Worm (Caenorhabditis elegans) whole organism, L4/young adult: Measurements from ENCODE around the gene cyp-32A1.
A peak's percentile ranks its signal among the peaks of the same experiment; 100 is the strongest.

Experiments
- W03F9.2 ChIP-seq: fragments of 150-350 bp; optimal IDR thresholded peaks from 2 replicates; lab custom pipeline; 2014; ENCODE audit warnings: missing biosample characterization, missing genetic modification characterization
- dao-5 ChIP-seq: sonication (generic microtip); optimal IDR thresholded peaks from 2 replicates; lab custom pipeline; 2016; ENCODE audit warnings: missing genotype, missing genetic modification characterization, moderate library complexity, missing compliant biosample characterization
- him-1 ChIP-seq: sonication (generic microtip); optimal IDR thresholded peaks from 2 replicates; lab custom pipeline; 2016; ENCODE audit warnings: missing genotype, missing genetic modification reagents, missing genetic modification characterization, missing compliant biosample characterization

cyp-32A1 gene

ce11 chrV:7755991-7756390 lies 25.6 kb upstream of the cyp-32A1 start:
- TF ChIP-seq him-1 (no peak), W03F9.2 (tag; lab: Kevin White, UChicago) (no peak), dao-5 (tag; lab: Kevin White, UChicago) (no peak)

ce11 chrV:7759270-7759669 lies 22.3 kb upstream of the cyp-32A1 start:
- TF ChIP-seq him-1 = no peak
- TF ChIP-seq W03F9.2 (tag; lab: Kevin White, UChicago) = no peak
- no peak for TF ChIP-seq dao-5 (tag; lab: Kevin White, UChicago)

ce11 chrV:7760174-7760573 lies 21.4 kb upstream of the cyp-32A1 start, which contains the start of gene hint-3:
Gene hint-3 (plus strand): TSS chrV:7760474.
- no peak for TF ChIP-seq dao-5 (tag; lab: Kevin White, UChicago)
- TF ChIP-seq him-1 = no peak

ce11 chrV:7761906-7762305 lies 19.7 kb upstream of the cyp-32A1 start:
- TF ChIP-seq W03F9.2 (tag; lab: Kevin White, UChicago) (no peak), dao-5 (tag; lab: Kevin White, UChicago) (no peak), him-1 (no peak)

- TF ChIP-seq him-1 (no peak), dao-5 (tag; lab: Kevin White, UChicago) (no peak), W03F9.2 (tag; lab: Kevin White, UChicago) (no peak)
Observed at ce11 chrV:7770961-7771360, 10.7 kb upstream of the cyp-32A1 start, which contains the start of gene frpr-3. Gene frpr-3 (plus strand): TSS chrV:7771261.

ce11 chrV:7773647-7774046 lies 8.0 kb upstream of the cyp-32A1 start:
- TF ChIP-seq him-1 = no peak
- TF ChIP-seq W03F9.2 (tag; lab: Kevin White, UChicago) = no peak
- no peak for TF ChIP-seq dao-5 (tag; lab: Kevin White, UChicago)

- TF ChIP-seq W03F9.2 (tag; lab: Kevin White, UChicago) (no peak), him-1 (no peak), dao-5 (tag; lab: Kevin White, UChicago) (no peak)
Observed at ce11 chrV:7774143-7774595, 7.4 kb upstream of the cyp-32A1 start, which contains the start of gene grl-10. Gene grl-10 (plus strand): TSS chrV:7774545.

ce11 chrV:7775226-7775625 lies 6.4 kb upstream of the cyp-32A1 start:
- no peak for TF ChIP-seq W03F9.2 (tag; lab: Kevin White, UChicago)
- no peak for TF ChIP-seq him-1
- no peak for TF ChIP-seq dao-5 (tag; lab: Kevin White, UChicago)

ce11 chrV:7776029-7776628 lies 5.5 kb upstream of the cyp-32A1 start, which contains the start of the genes rpl-39 and rps-30:
Gene rpl-39 (minus strand): TSS chrV:7776079.
Gene rps-30 (plus strand): TSS chrV:7776578.
- TF ChIP-seq him-1 = no peak
- TF ChIP-seq dao-5 (tag; lab: Kevin White, UChicago) = no peak
- peak; percentile 78 for TF ChIP-seq W03F9.2 (tag; lab: Kevin White, UChicago)

- TF ChIP-seq him-1 (no peak), dao-5 (tag; lab: Kevin White, UChicago) (no peak), W03F9.2 (tag; lab: Kevin White, UChicago) (no peak)
Observed at ce11 chrV:7777098-7777497, 4.5 kb upstream of the cyp-32A1 start, which contains the start of gene C26F1.3. Gene C26F1.3 (plus strand): TSS chrV:7777300.

ce11 chrV:7778999-7779398 lies 2.6 kb upstream of the cyp-32A1 start:
- no peak for TF ChIP-seq him-1
- no peak for TF ChIP-seq W03F9.2 (tag; lab: Kevin White, UChicago)
- TF ChIP-seq dao-5 (tag; lab: Kevin White, UChicago) = no peak

- TF ChIP-seq dao-5 (tag; lab: Kevin White, UChicago) (no peak), him-1 (no peak), W03F9.2 (tag; lab: Kevin White, UChicago) (no peak)
Observed at ce11 chrV:7785117-7785516, 3.5 kb downstream of the cyp-32A1 start, which contains the start of gene C26F1.1. Gene C26F1.1 (plus strand): TSS chrV:7785417.

- TF ChIP-seq dao-5 (tag; lab: Kevin White, UChicago) (no peak), him-1 (no peak), W03F9.2 (tag; lab: Kevin White, UChicago) (no peak)
Observed at ce11 chrV:7785885-7786284, 4.3 kb downstream of the cyp-32A1 start.

ce11 chrV:7786639-7787038 lies 5.0 kb downstream of the cyp-32A1 start:
- no peak for TF ChIP-seq dao-5 (tag; lab: Kevin White, UChicago)

- no peak for TF ChIP-seq him-1
Observed at ce11 chrV:7793067-7793466, 11.5 kb downstream of the cyp-32A1 start, which contains the start of gene flp-21. Gene flp-21 (plus strand): TSS chrV:7793367.
